Worm (Caenorhabditis elegans): ENCODE measurements around the gene str-45.

Gene str-45

ce11 chrV:15127955-15128354 is 30.8 kb upstream of the str-45 start, which contains the start of gene srr-7:
TSS of gene srr-7 (plus strand) at chrV:15128255.
- TF ChIP-seq hmg-4 (GFP tag; optimal IDR thresholded peaks at IDR 0.05) (no peak), hmbx-1 (tag; optimal IDR thresholded peaks at IDR 0.05) (no peak), hnd-1 (tag; optimal IDR thresholded peaks at IDR 0.05) (no peak), ceh-13 (GFP tag; optimal IDR thresholded peaks at IDR 0.05) (no peak), ets-7 (tag; optimal IDR thresholded peaks at IDR 0.05) (no peak), tbx-11 (GFP tag; IDR thresholded peaks at IDR 0.05) (no peak)

ce11 chrV:15132423-15132822 is 26.4 kb upstream of the str-45 start, which contains the start of gene str-171:
TSS of gene str-171 (minus strand) at chrV:15132523.
- TF ChIP-seq ceh-36 (tag; optimal IDR thresholded peaks at IDR 0.05) (no peak), sea-1 (GFP tag; conservative IDR thresholded peaks at IDR 0.05) (no peak), F13C5.2 (tag; optimal IDR thresholded peaks at IDR 0.05) (no peak), tbx-11 (GFP tag; IDR thresholded peaks at IDR 0.05) (no peak), ama-1 (optimal IDR thresholded peaks at IDR 0.05) (no peak), pes-1 (GFP tag; IDR thresholded peaks at IDR 0.05) (no peak), hmg-4 (GFP tag; optimal IDR thresholded peaks at IDR 0.05) (no peak), aly-1 (tag; optimal IDR thresholded peaks at IDR 0.05) (no peak), ets-7 (tag; optimal IDR thresholded peaks at IDR 0.05) (no peak), B0310.2 (tag; optimal IDR thresholded peaks at IDR 0.05) (no peak), ceh-13 (GFP tag; optimal IDR thresholded peaks at IDR 0.05) (no peak), hnd-1 (tag; optimal IDR thresholded peaks at IDR 0.05) (no peak), scrt-1 (GFP tag; IDR thresholded peaks at IDR 0.05) (no peak), tra-4 (tag; optimal IDR thresholded peaks at IDR 0.05) (no peak), tbx-37 (GFP tag; conservative IDR thresholded peaks at IDR 0.05) (no peak), hmbx-1 (tag; optimal IDR thresholded peaks at IDR 0.05) (no peak), flt-1 (GFP tag; IDR thresholded peaks at IDR 0.05) (no peak)

- no peak for TF ChIP-seq B0310.2 (tag; optimal IDR thresholded peaks at IDR 0.05)
- TF ChIP-seq hnd-1 (tag; optimal IDR thresholded peaks at IDR 0.05) = no peak
- TF ChIP-seq flt-1 (GFP tag; IDR thresholded peaks at IDR 0.05) = no peak
- TF ChIP-seq hmbx-1 (tag; optimal IDR thresholded peaks at IDR 0.05) = no peak
- no peak for TF ChIP-seq ceh-13 (GFP tag; optimal IDR thresholded peaks at IDR 0.05)
- no peak for TF ChIP-seq F13C5.2 (tag; optimal IDR thresholded peaks at IDR 0.05)
- TF ChIP-seq ama-1 (optimal IDR thresholded peaks at IDR 0.05) = no peak
- no peak for TF ChIP-seq tbx-11 (GFP tag; IDR thresholded peaks at IDR 0.05)
- no peak for TF ChIP-seq tbx-37 (GFP tag; conservative IDR thresholded peaks at IDR 0.05)
- TF ChIP-seq hmg-4 (GFP tag; optimal IDR thresholded peaks at IDR 0.05) = no peak
- TF ChIP-seq scrt-1 (GFP tag; IDR thresholded peaks at IDR 0.05) = no peak
- no peak for TF ChIP-seq sea-1 (GFP tag; conservative IDR thresholded peaks at IDR 0.05)
Observed at ce11 chrV:15133812-15134211, 25.0 kb upstream of the str-45 start.

- TF ChIP-seq B0310.2 (tag; optimal IDR thresholded peaks at IDR 0.05) (no peak), tbx-37 (GFP tag; conservative IDR thresholded peaks at IDR 0.05) (peak; percentile 42; the same call in 1 of the 2 replicates)
Observed at ce11 chrV:15136772-15137171, 22.0 kb upstream of the str-45 start, which contains the start of gene aipl-1. TSS of gene aipl-1 (minus strand) at chrV:15136801.

ce11 chrV:15139811-15140210 is 19.0 kb upstream of the str-45 start:
- TF ChIP-seq ama-1 (optimal IDR thresholded peaks at IDR 0.05) (no peak), hnd-1 (tag; optimal IDR thresholded peaks at IDR 0.05) (no peak), ets-7 (tag; optimal IDR thresholded peaks at IDR 0.05) (no peak), tra-4 (tag; optimal IDR thresholded peaks at IDR 0.05) (no peak), sea-1 (GFP tag; conservative IDR thresholded peaks at IDR 0.05) (no peak), tbx-37 (GFP tag; conservative IDR thresholded peaks at IDR 0.05) (no peak), hmbx-1 (tag; optimal IDR thresholded peaks at IDR 0.05) (no peak), F13C5.2 (tag; optimal IDR thresholded peaks at IDR 0.05) (no peak)

- TF ChIP-seq F13C5.2 (tag; optimal IDR thresholded peaks at IDR 0.05) (no peak), pes-1 (GFP tag; IDR thresholded peaks at IDR 0.05) (no peak), ama-1 (optimal IDR thresholded peaks at IDR 0.05) (no peak), hmbx-1 (tag; optimal IDR thresholded peaks at IDR 0.05) (no peak), hmg-4 (GFP tag; optimal IDR thresholded peaks at IDR 0.05) (no peak), ets-7 (tag; optimal IDR thresholded peaks at IDR 0.05) (no peak), tra-4 (tag; optimal IDR thresholded peaks at IDR 0.05) (no peak), sea-1 (GFP tag; conservative IDR thresholded peaks at IDR 0.05) (no peak), scrt-1 (GFP tag; IDR thresholded peaks at IDR 0.05) (no peak), tbx-37 (GFP tag; conservative IDR thresholded peaks at IDR 0.05) (no peak), aly-1 (tag; optimal IDR thresholded peaks at IDR 0.05) (no peak), tbx-11 (GFP tag; IDR thresholded peaks at IDR 0.05) (no peak), flt-1 (GFP tag; IDR thresholded peaks at IDR 0.05) (no peak), hnd-1 (tag; optimal IDR thresholded peaks at IDR 0.05) (no peak), B0310.2 (tag; optimal IDR thresholded peaks at IDR 0.05) (no peak), ceh-13 (GFP tag; optimal IDR thresholded peaks at IDR 0.05) (no peak), ceh-36 (tag; optimal IDR thresholded peaks at IDR 0.05) (no peak)
Observed at ce11 chrV:15140247-15140646, 18.5 kb upstream of the str-45 start, which contains the start of gene K08F9.3. TSS of gene K08F9.3 (plus strand) at chrV:15140547.

- no peak for TF ChIP-seq tbx-37 (GFP tag; conservative IDR thresholded peaks at IDR 0.05)
Observed at ce11 chrV:15143285-15143684, 15.5 kb upstream of the str-45 start, which contains the start of gene K08F9.1. TSS of gene K08F9.1 (minus strand) at chrV:15143385.

- no peak for TF ChIP-seq flt-1 (GFP tag; IDR thresholded peaks at IDR 0.05)
- TF ChIP-seq ceh-13 (GFP tag; optimal IDR thresholded peaks at IDR 0.05) = no peak
- no peak for TF ChIP-seq pes-1 (GFP tag; IDR thresholded peaks at IDR 0.05)
- no peak for TF ChIP-seq ama-1 (optimal IDR thresholded peaks at IDR 0.05)
- TF ChIP-seq hnd-1 (tag; optimal IDR thresholded peaks at IDR 0.05) = no peak
- no peak for TF ChIP-seq aly-1 (tag; optimal IDR thresholded peaks at IDR 0.05)
- TF ChIP-seq tra-4 (tag; optimal IDR thresholded peaks at IDR 0.05) = no peak
- no peak for TF ChIP-seq ceh-36 (tag; optimal IDR thresholded peaks at IDR 0.05)
- no peak for TF ChIP-seq hmbx-1 (tag; optimal IDR thresholded peaks at IDR 0.05)
- no peak for TF ChIP-seq hmg-4 (GFP tag; optimal IDR thresholded peaks at IDR 0.05)
- no peak for TF ChIP-seq ets-7 (tag; optimal IDR thresholded peaks at IDR 0.05)
- no peak for TF ChIP-seq tbx-37 (GFP tag; conservative IDR thresholded peaks at IDR 0.05)
- no peak for TF ChIP-seq scrt-1 (GFP tag; IDR thresholded peaks at IDR 0.05)
- no peak for TF ChIP-seq sea-1 (GFP tag; conservative IDR thresholded peaks at IDR 0.05)
- TF ChIP-seq B0310.2 (tag; optimal IDR thresholded peaks at IDR 0.05) = no peak
- no peak for TF ChIP-seq tbx-11 (GFP tag; IDR thresholded peaks at IDR 0.05)
- no peak for TF ChIP-seq F13C5.2 (tag; optimal IDR thresholded peaks at IDR 0.05)
Observed at ce11 chrV:15143798-15144197, 15.0 kb upstream of the str-45 start, which contains the start of gene K08F9.4. TSS of gene K08F9.4 (plus strand) at chrV:15144019.
